Worm (Caenorhabditis elegans) whole organism, L3 larva: ENCODE results near the gene hnd-1.

ENCODE experiments used
- R02D3.7 ChIP-seq: fragments of 150-350 bp; optimal IDR thresholded peaks from 2 replicates; lab custom pipeline; 2014; ENCODE audit warnings: missing biosample characterization, missing genetic modification characterization
- ZK546.5 ChIP-seq: sonication (generic microtip); optimal IDR thresholded peaks from 2 replicates; lab custom pipeline; 2017; ENCODE audit warnings: missing biosample characterization, missing genetic modification characterization
- ceh-82 ChIP-seq: fragments of 150-350 bp; optimal IDR thresholded peaks from 2 replicates; lab custom pipeline; 2014; ENCODE audit warnings: missing biosample characterization, missing genetic modification characterization
- daf-12 ChIP-seq: fragments of 150-350 bp; optimal IDR thresholded peaks from 2 replicates; lab custom pipeline; 2014; ENCODE audit warnings: missing biosample characterization, missing genetic modification reagents, missing genetic modification characterization
- elt-3 ChIP-seq, 3 experiments: fragments of 150-350 bp in 1 of 3; sonication (generic microtip) in 2 of 3; optimal IDR thresholded peaks; 2 replicates in 2 of 3; 4 replicates in 1 of 3; lab custom pipeline; 2014 to 2017; ENCODE audit warnings: missing biosample characterization in 3 of 3, missing genetic modification characterization in 3 of 3
- nhr-237 ChIP-seq: fragments of 150-350 bp; optimal IDR thresholded peaks from 2 replicates; lab custom pipeline; 2014; ENCODE audit warnings: missing biosample characterization, missing genetic modification characterization
- nhr-28 ChIP-seq: fragments of 150-350 bp; optimal IDR thresholded peaks from 2 replicates; lab custom pipeline; 2014; ENCODE audit warnings: missing biosample characterization, missing genetic modification characterization
- nhr-76 ChIP-seq: fragments of 150-350 bp; sonication (generic microtip); optimal IDR thresholded peaks from 5 replicates; lab custom pipeline; 2014; ENCODE audit warnings: missing biosample characterization, missing genetic modification characterization
- pha-4 ChIP-seq: fragments of 150-350 bp; optimal IDR thresholded peaks from 2 replicates; lab custom pipeline; 2014; ENCODE audit warnings: missing biosample characterization, missing genetic modification reagents, missing genetic modification characterization
- pqm-1 ChIP-seq: fragments of 150-350 bp; optimal IDR thresholded peaks from 2 replicates; lab custom pipeline; 2017; ENCODE audit warnings: missing biosample characterization, missing genetic modification characterization, inconsistent platforms
- unc-39 ChIP-seq: sonication (generic microtip); optimal IDR thresholded peaks from 4 replicates; lab custom pipeline; 2017; ENCODE audit warnings: missing biosample characterization, missing genetic modification characterization
- zag-1 ChIP-seq: fragments of 150-350 bp; optimal IDR thresholded peaks from 2 replicates; lab custom pipeline; 2014; ENCODE audit warnings: missing biosample characterization, missing genetic modification characterization
- ztf-4 ChIP-seq: fragments of 150-350 bp; optimal IDR thresholded peaks from 2 replicates; lab custom pipeline; 2014; ENCODE audit warnings: missing biosample characterization, missing genetic modification characterization

ce11 chrX:11658331-11658730 lies 26.0 kb upstream of the hnd-1 start, which contains the start of gene T04F8.3:
- no peak for TF ChIP-seq nhr-76 (tag; lab: Kevin White, UChicago)
- no peak for TF ChIP-seq ZK546.5 (tag; lab: Kevin White, UChicago)
- no peak for TF ChIP-seq ceh-82 (tag; lab: Kevin White, UChicago)
- TF ChIP-seq unc-39: no peak
- TF ChIP-seq nhr-237 (tag; lab: Kevin White, UChicago): no peak
- no peak for TF ChIP-seq daf-12 (tag; lab: Kevin White, UChicago)
- no peak for TF ChIP-seq pqm-1 (tag; lab: Kevin White, UChicago)
- TF ChIP-seq R02D3.7 (tag; lab: Kevin White, UChicago): no peak
- no peak for TF ChIP-seq zag-1
- TF ChIP-seq nhr-28 (tag; lab: Kevin White, UChicago): no peak
- no peak for TF ChIP-seq elt-3 (tag; optimal IDR thresholded peaks at IDR 0.05; lab: Kevin White, UChicago)
- no peak for TF ChIP-seq pha-4 (tag; lab: Kevin White, UChicago)
- no peak for TF ChIP-seq ztf-4 (tag; lab: Kevin White, UChicago)
